Fruit fly (Drosophila melanogaster): ENCODE data around the gene CG42831.
A peak's percentile ranks its signal among the peaks of the same experiment; 100 is the strongest.

The CG42831 gene

DNA sequence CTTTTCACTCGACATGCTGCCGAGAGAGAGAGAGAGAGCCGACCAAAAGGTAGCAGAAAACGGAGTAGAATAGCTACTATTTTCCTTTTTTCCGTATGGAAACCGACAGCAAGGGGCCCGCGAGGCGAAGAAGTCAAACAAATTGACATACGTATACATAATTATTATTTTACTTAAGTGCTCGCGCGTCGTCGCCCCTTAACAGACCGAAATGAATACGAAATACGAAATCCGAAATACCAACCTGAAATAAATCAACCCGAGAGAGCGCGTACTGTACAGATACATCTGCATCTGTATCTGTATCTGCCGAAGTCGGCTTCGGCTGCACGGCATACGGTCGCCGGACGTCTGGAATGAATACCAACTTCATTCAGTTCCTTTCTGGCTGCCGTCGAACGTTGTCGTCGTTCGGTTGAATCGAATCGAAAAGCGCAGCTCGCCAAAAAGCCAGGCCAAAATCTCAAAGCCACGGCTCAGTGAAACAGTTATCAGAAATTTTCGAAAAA, 43.0 kb downstream of the CG42831 start (continued):
- TF ChIP-seq pfk (GFP tag; optimal IDR thresholded peaks at IDR 0.05) = peak; percentile 22
- no peak for TF ChIP-seq ap (GFP tag; IDR thresholded peaks at IDR 0.05)
- TF ChIP-seq CG6683 (GFP tag; optimal IDR thresholded peaks at IDR 0.05) = no peak
- TF ChIP-seq CG11456 (GFP tag; IDR thresholded peaks at IDR 0.05) = peak; percentile 63; the same call in 2 of the 3 replicates
- TF ChIP-seq CG9797 (GFP tag; optimal IDR thresholded peaks at IDR 0.05) = no peak
- TF ChIP-seq Xbp1 (GFP tag; optimal IDR thresholded peaks at IDR 0.05) = peak; percentile 3
- TF ChIP-seq kni (GFP tag; optimal IDR thresholded peaks at IDR 0.05) = peak; percentile 97
- TF ChIP-seq Lim3 (GFP tag; IDR thresholded peaks at IDR 0.05) = no peak
- TF ChIP-seq CG10147 (GFP tag; optimal IDR thresholded peaks at IDR 0.05) = no peak
- TF ChIP-seq CG10209 (GFP tag; optimal IDR thresholded peaks at IDR 0.05) = peak; percentile 31
- peak; percentile 95; the same call in 2 of the 3 replicates for TF ChIP-seq CG2199 (GFP tag; IDR thresholded peaks at IDR 0.05)
- no peak; the same call in 1 of the 2 replicates for TF ChIP-seq CG6689 (GFP tag; IDR thresholded peaks at IDR 0.05)
- TF ChIP-seq CG13287 (GFP tag; IDR thresholded peaks at IDR 0.05; ENCODE audit: partially characterized antibody) = peak; percentile 48
- TF ChIP-seq CG12744 (GFP tag; optimal IDR thresholded peaks at IDR 0.05) = peak; percentile 8
- TF ChIP-seq knrl (GFP tag; IDR thresholded peaks at IDR 0.05; ENCODE audit: partially characterized antibody) = peak; percentile 42; the same call in 1 of the 3 replicates
- no peak for TF ChIP-seq CG14860 (GFP tag; IDR thresholded peaks at IDR 0.05; ENCODE audit: partially characterized antibody)
- peak; percentile 46 for TF ChIP-seq chn (GFP tag; optimal IDR thresholded peaks at IDR 0.05)
- TF ChIP-seq Nf-YC (tag; optimal IDR thresholded peaks at IDR 0.05) = peak; percentile 41
- TF ChIP-seq trh (GFP tag; optimal IDR thresholded peaks at IDR 0.05) = no peak
- TF ChIP-seq CG16815 (GFP tag; optimal IDR thresholded peaks at IDR 0.05) = no peak
- peak; percentile 100 for TF ChIP-seq abd-A (tag; optimal IDR thresholded peaks at IDR 0.05)
- TF ChIP-seq Six4 (GFP tag; optimal IDR thresholded peaks at IDR 0.05) = peak; percentile 4
- TF ChIP-seq caup (GFP tag; optimal IDR thresholded peaks at IDR 0.05; ENCODE audit: severe bottlenecking) = peak; percentile 67
- peak; percentile 60 for TF ChIP-seq CG6765 (GFP tag; optimal IDR thresholded peaks at IDR 0.05)
- no peak for TF ChIP-seq CG31224 (GFP tag; IDR thresholded peaks at IDR 0.05)
- TF ChIP-seq CG32767 (GFP tag; IDR thresholded peaks at IDR 0.05) = peak; percentile 81
- TF ChIP-seq CG4424 (GFP tag; optimal IDR thresholded peaks at IDR 0.05) = peak; percentile 100
- peak; percentile 99 for TF ChIP-seq Deaf1 (tag; optimal IDR thresholded peaks at IDR 0.05)
- TF ChIP-seq NC2α (GFP tag; optimal IDR thresholded peaks at IDR 0.05) = peak; percentile 35
- TF ChIP-seq YL-1 (GFP tag; optimal IDR thresholded peaks at IDR 0.05) = no peak
- TF ChIP-seq CG10654 (GFP tag; optimal IDR thresholded peaks at IDR 0.05) = no peak
- TF ChIP-seq wek (GFP tag; optimal IDR thresholded peaks at IDR 0.05) = no peak
- no peak for TF ChIP-seq wor (GFP tag; IDR thresholded peaks at IDR 0.05)
- peak; percentile 43 for TF ChIP-seq CG13296 (GFP tag; optimal IDR thresholded peaks at IDR 0.05)
- no peak for TF ChIP-seq ac (GFP tag; optimal IDR thresholded peaks at IDR 0.05)
- peak; percentile 18 for TF ChIP-seq Fer2 (tag; optimal IDR thresholded peaks at IDR 0.05)
- no peak for TF ChIP-seq mld (GFP tag; IDR thresholded peaks at IDR 0.05; ENCODE audit: partially characterized antibody)
- TF ChIP-seq grau (tag; optimal IDR thresholded peaks at IDR 0.05) = peak; percentile 54
- TF ChIP-seq Doc2 (GFP tag; IDR thresholded peaks at IDR 0.05) = no peak
- TF ChIP-seq tx (GFP tag; optimal IDR thresholded peaks at IDR 0.05) = peak; percentile 7
- peak; percentile 56 for TF ChIP-seq CG17385 (GFP tag; optimal IDR thresholded peaks at IDR 0.05)
- TF ChIP-seq run (tag; optimal IDR thresholded peaks at IDR 0.05) = peak; percentile 18
- TF ChIP-seq CG12236 (GFP tag; optimal IDR thresholded peaks at IDR 0.05) = no peak
- TF ChIP-seq Hmx (GFP tag; optimal IDR thresholded peaks at IDR 0.05) = no peak
- peak; percentile 62 for TF ChIP-seq CG8924 (tag; optimal IDR thresholded peaks at IDR 0.05)
- TF ChIP-seq CG8478 (optimal IDR thresholded peaks at IDR 0.05) = no peak
- TF ChIP-seq Rx (GFP tag; IDR thresholded peaks at IDR 0.05) = no peak
- TF ChIP-seq row (GFP tag; IDR thresholded peaks at IDR 0.05) = peak; percentile 30; the same call in 1 of the 3 replicates
- TF ChIP-seq so (GFP tag; IDR thresholded peaks at IDR 0.05) = peak; percentile 85; the same call in 2 of the 3 replicates
- no peak for TF ChIP-seq Tbp (GFP tag; optimal IDR thresholded peaks at IDR 0.05)
- TF ChIP-seq Side (GFP tag; optimal IDR thresholded peaks at IDR 0.05) = peak; percentile 44

Measured in whole organism, embryonic.